Fruit fly (Drosophila melanogaster) whole organism, embryonic: ENCODE results near the gene Idh3g.

ENCODE experiments used
- Aef1 ChIP-seq: fragments of 200-800 bp; sonication (Bioruptor generic); IDR thresholded peaks from 3 replicates; pipeline ENCODE4 v1.3.6; 2022; ENCODE audit warnings: missing biosample characterization, missing genetic modification characterization
- Atf-2 ChIP-seq: fragments of 200-800 bp; sonication (Bioruptor generic); optimal IDR thresholded peaks from 2 replicates; lab custom pipeline; 2016; ENCODE audit warnings: missing biosample characterization, missing genetic modification characterization
- CG11093 ChIP-seq: fragments of 200-800 bp; sonication (Bioruptor generic); IDR thresholded peaks from 3 replicates; pipeline ENCODE4 v1.3.6; 2022; ENCODE audit warnings: missing biosample characterization, missing genetic modification characterization
- CG13624 ChIP-seq: fragments of 200-800 bp; sonication (Bioruptor generic); optimal IDR thresholded peaks from 2 replicates; lab custom pipeline; 2016; ENCODE audit warnings: missing biosample characterization, missing genetic modification characterization
- CG14050 ChIP-seq: fragments of 200-800 bp; sonication (Bioruptor generic); IDR thresholded peaks from 3 replicates; pipeline ENCODE4 v1.3.6; 2022; ENCODE audit warnings: missing biosample characterization, missing genetic modification characterization
- CG1602 ChIP-seq: fragments of 200-800 bp; sonication (Bioruptor generic); optimal IDR thresholded peaks from 3 replicates; lab custom pipeline; 2016; ENCODE audit warnings: missing biosample characterization, missing genetic modification characterization
- CG17829 ChIP-seq: fragments of 200-800 bp; optimal IDR thresholded peaks from 2 replicates; lab custom pipeline; 2019; ENCODE audit warnings: missing biosample characterization, mild to moderate bottlenecking, missing genetic modification characterization, moderate library complexity
- CG2116 ChIP-seq: fragments of 200-800 bp; sonication (Bioruptor generic); optimal IDR thresholded peaks from 3 replicates; lab custom pipeline; 2018; ENCODE audit warnings: missing biosample characterization, mild to moderate bottlenecking, missing genetic modification characterization
- CG30431 ChIP-seq: fragments of 200-800 bp; sonication (Bioruptor generic); optimal IDR thresholded peaks from 2 replicates; lab custom pipeline; 2017; ENCODE audit warnings: missing biosample characterization, missing genetic modification characterization
- CG32767 ChIP-seq: fragments of 200-800 bp; sonication (Bioruptor generic); IDR thresholded peaks from 2 replicates; pipeline ENCODE4 v1.3.6; 2022; ENCODE audit warnings: missing biosample characterization, missing genetic modification characterization
- CG4854 ChIP-seq: fragments of 200-800 bp; sonication (Bioruptor generic); optimal IDR thresholded peaks from 2 replicates; lab custom pipeline; 2016; ENCODE audit warnings: missing biosample characterization, missing genetic modification characterization, inconsistent platforms
- CG6254 ChIP-seq: fragments of 200-800 bp; sonication (Bioruptor generic); optimal IDR thresholded peaks from 3 replicates; lab custom pipeline; 2017; ENCODE audit warnings: mild to moderate bottlenecking, missing biosample characterization, missing genetic modification reagents, missing genetic modification characterization
- CG6272 ChIP-seq: fragments of 200-800 bp; sonication (Bioruptor generic); IDR thresholded peaks from 2 replicates; pipeline ENCODE4 v1.3.6; 2022; ENCODE audit warnings: missing biosample characterization, missing genetic modification characterization
- CG6813 ChIP-seq: fragments of 200-800 bp; sonication (Bioruptor generic); optimal IDR thresholded peaks from 2 replicates; lab custom pipeline; 2017; ENCODE audit warnings: missing biosample characterization, missing genetic modification characterization, mild to moderate bottlenecking, moderate library complexity, missing genetic modification reagents
- CG9727 ChIP-seq: fragments of 200-800 bp; sonication (Bioruptor generic); optimal IDR thresholded peaks from 3 replicates; lab custom pipeline; 2017; ENCODE audit warnings: missing biosample characterization, mild to moderate bottlenecking, missing genetic modification characterization
- Camta ChIP-seq: fragments of 200-800 bp; sonication (Bioruptor generic); optimal IDR thresholded peaks from 2 replicates; lab custom pipeline; 2016; ENCODE audit warnings: missing biosample characterization, missing genetic modification characterization
- CoRest ChIP-seq: fragments of 200-800 bp; sonication (Bioruptor generic); optimal IDR thresholded peaks from 3 replicates; lab custom pipeline; 2018; ENCODE audit warnings: missing biosample characterization, mild to moderate bottlenecking, missing genetic modification characterization, moderate library complexity
- Dll ChIP-seq: fragments of 200-800 bp; sonication (Bioruptor generic); IDR thresholded peaks from 4 replicates; pipeline ENCODE4 v1.3.6; 2022; ENCODE audit warnings: missing biosample characterization, missing genetic modification characterization; ENCODE audit not compliant: partially characterized antibody
- Eip74EF ChIP-seq, 2 experiments: fragments of 200-800 bp in 1 of 2; fragments of >200 bp in 1 of 2; sonication (Bioruptor generic) in 1 of 2; optimal IDR thresholded peaks; 2 replicates each; lab custom pipeline; 2017 to 2019; ENCODE audit warnings: missing biosample characterization in 2 of 2, missing genetic modification characterization in 2 of 2, mild to moderate bottlenecking in 1 of 2, moderate library complexity in 1 of 2
- Gsc ChIP-seq: fragments of 200-800 bp; sonication (Bioruptor generic); IDR thresholded peaks from 2 replicates; pipeline ENCODE4 v1.3.6; 2022; ENCODE audit warnings: missing biosample characterization, missing genetic modification characterization
- H2.0 ChIP-seq: fragments of 200-800 bp; sonication (Bioruptor generic); IDR thresholded peaks from 2 replicates; pipeline ENCODE4 v1.3.6; 2022; ENCODE audit warnings: missing biosample characterization, missing genetic modification characterization
- HmgD ChIP-seq: fragments of 200-800 bp; sonication (Bioruptor generic); optimal IDR thresholded peaks from 3 replicates; lab custom pipeline; 2016; ENCODE audit warnings: missing biosample characterization, missing genetic modification characterization
- Hmr ChIP-seq: fragments of 200-800 bp; sonication (Bioruptor generic); optimal IDR thresholded peaks from 3 replicates; lab custom pipeline; 2017; ENCODE audit warnings: mild to moderate bottlenecking, missing biosample characterization, missing genetic modification reagents, missing genetic modification characterization
- Hr3 ChIP-seq: fragments of 200-800 bp; sonication (Bioruptor generic); optimal IDR thresholded peaks from 3 replicates; lab custom pipeline; 2016; ENCODE audit warnings: missing biosample characterization, missing genetic modification characterization
- Mes4 ChIP-seq: fragments of 200-800 bp; sonication (Bioruptor generic); optimal IDR thresholded peaks from 2 replicates; lab custom pipeline; 2016; ENCODE audit warnings: missing biosample characterization, missing genetic modification characterization
- Nf-YC ChIP-seq: fragments of 200-800 bp; optimal IDR thresholded peaks from 3 replicates; lab custom pipeline; 2019; ENCODE audit warnings: missing biosample characterization, mild to moderate bottlenecking, missing genetic modification characterization, moderate library complexity
- Side ChIP-seq: fragments of 200-800 bp; sonication (Bioruptor generic); optimal IDR thresholded peaks from 2 replicates; lab custom pipeline; 2016; ENCODE audit warnings: missing biosample characterization, missing genetic modification characterization
- Sry-β ChIP-seq: fragments of 200-800 bp; sonication (Bioruptor generic); optimal IDR thresholded peaks from 2 replicates; lab custom pipeline; 2018; ENCODE audit warnings: missing biosample characterization, mild to moderate bottlenecking, missing genetic modification characterization, moderate library complexity
- YL-1 ChIP-seq: fragments of 200-800 bp; sonication (Bioruptor generic); optimal IDR thresholded peaks from 3 replicates; lab custom pipeline; 2017; ENCODE audit warnings: missing biosample characterization, mild to moderate bottlenecking, missing genetic modification characterization
- ac ChIP-seq: fragments of 200-800 bp; sonication (Bioruptor generic); optimal IDR thresholded peaks from 3 replicates; lab custom pipeline; 2017; ENCODE audit warnings: missing biosample characterization, mild to moderate bottlenecking, missing genetic modification characterization
- ato ChIP-seq: fragments of 200-800 bp; sonication (Bioruptor generic); IDR thresholded peaks from 2 replicates; pipeline ENCODE4 v1.3.6; 2022; ENCODE audit warnings: missing biosample characterization, missing genetic modification characterization; ENCODE audit not compliant: partially characterized antibody
- chm ChIP-seq: fragments of 200-800 bp; sonication (Bioruptor generic); IDR thresholded peaks from 2 replicates; pipeline ENCODE4 v1.3.6; 2022; ENCODE audit warnings: missing biosample characterization, missing genetic modification characterization
- crp ChIP-seq, 2 experiments: fragments of 200-800 bp; sonication (Bioruptor generic); optimal IDR thresholded peaks; 2 replicates in 1 of 2; 3 replicates in 1 of 2; lab custom pipeline; 2017; ENCODE audit warnings: missing biosample characterization in 2 of 2, missing genetic modification characterization in 2 of 2, mild to moderate bottlenecking in 1 of 2, moderate library complexity in 1 of 2
- eyg ChIP-seq: fragments of 200-800 bp; sonication (Bioruptor generic); optimal IDR thresholded peaks from 3 replicates; lab custom pipeline; 2016; ENCODE audit warnings: missing biosample characterization, missing genetic modification characterization
- fd102C ChIP-seq: fragments of 200-800 bp; sonication (Bioruptor generic); optimal IDR thresholded peaks from 2 replicates; lab custom pipeline; 2018; ENCODE audit warnings: missing biosample characterization, mild to moderate bottlenecking, missing genetic modification characterization, moderate library complexity
- fd64A ChIP-seq: fragments of 200-800 bp; sonication (Bioruptor generic); optimal IDR thresholded peaks from 3 replicates; lab custom pipeline; 2018; ENCODE audit warnings: missing biosample characterization, mild to moderate bottlenecking, missing genetic modification characterization
- gfzf ChIP-seq: fragments of 200-800 bp; sonication (Bioruptor generic); optimal IDR thresholded peaks from 2 replicates; lab custom pipeline; 2016; ENCODE audit warnings: missing biosample characterization, mild to moderate bottlenecking, missing genetic modification characterization, moderate library complexity
- jigr1 ChIP-seq: fragments of 200-800 bp; sonication (Bioruptor generic); IDR thresholded peaks from 3 replicates; pipeline ENCODE4 v1.3.6; 2022; ENCODE audit warnings: missing biosample characterization, missing genetic modification characterization
- lilli ChIP-seq: fragments of 200-800 bp; sonication (Bioruptor generic); optimal IDR thresholded peaks from 3 replicates; lab custom pipeline; 2016; ENCODE audit warnings: missing biosample characterization, missing genetic modification characterization
- luna ChIP-seq: fragments of 200-800 bp; sonication (Bioruptor generic); optimal IDR thresholded peaks from 2 replicates; lab custom pipeline; 2016; ENCODE audit warnings: missing biosample characterization, missing genetic modification characterization
- odd ChIP-seq: fragments of 200-800 bp; sonication (Bioruptor generic); optimal IDR thresholded peaks from 2 replicates; lab custom pipeline; 2017; ENCODE audit warnings: missing biosample characterization, mild to moderate bottlenecking, missing genetic modification characterization
- pan ChIP-seq, 4 experiments: fragments of >200 bp in 3 of 4; fragments of 200-800 bp in 1 of 4; sonication (Bioruptor generic) in 1 of 4; optimal IDR thresholded peaks in 3 of 4; IDR thresholded peaks in 1 of 4; 2 replicates each; pipeline versions ENCODE4 v1.3.6 to Lab custom; 2017 to 2022; ENCODE audit warnings: missing biosample characterization in 2 of 4, missing genetic modification characterization in 2 of 4, mixed read lengths in 1 of 4
- peb ChIP-seq: fragments of 200-800 bp; sonication (Bioruptor generic); IDR thresholded peaks from 2 replicates; pipeline ENCODE4 v1.3.6; 2022; ENCODE audit warnings: missing biosample characterization, missing genetic modification characterization
- pros ChIP-seq: fragments of 200-800 bp; sonication (Bioruptor generic); optimal IDR thresholded peaks from 3 replicates; lab custom pipeline; 2019; ENCODE audit warnings: missing biosample characterization, mild to moderate bottlenecking, missing genetic modification characterization, moderate library complexity
- repo ChIP-seq: fragments of 200-800 bp; sonication (Bioruptor generic); optimal IDR thresholded peaks from 2 replicates; lab custom pipeline; 2016; ENCODE audit warnings: missing biosample characterization, missing genetic modification characterization
- run ChIP-seq: fragments of 200-800 bp; sonication (Bioruptor generic); optimal IDR thresholded peaks from 3 replicates; lab custom pipeline; 2018; ENCODE audit warnings: missing biosample characterization, mild to moderate bottlenecking, missing genetic modification characterization
- schlank ChIP-seq: fragments of 200-800 bp; sonication (Bioruptor generic); optimal IDR thresholded peaks from 2 replicates; lab custom pipeline; 2018; ENCODE audit warnings: missing biosample characterization, mild to moderate bottlenecking, missing genetic modification characterization
- sima ChIP-seq: fragments of 200-800 bp; sonication (Bioruptor generic); optimal IDR thresholded peaks from 2 replicates; lab custom pipeline; 2016; ENCODE audit warnings: missing biosample characterization, missing genetic modification characterization
- sisA ChIP-seq: fragments of 200-800 bp; sonication (Bioruptor generic); IDR thresholded peaks from 2 replicates; pipeline ENCODE4 v1.3.6; 2022; ENCODE audit warnings: missing biosample characterization, missing genetic modification characterization
- stwl ChIP-seq: fragments of 200-800 bp; sonication (Bioruptor generic); optimal IDR thresholded peaks from 3 replicates; lab custom pipeline; 2018; ENCODE audit warnings: missing biosample characterization, mild to moderate bottlenecking, missing genetic modification characterization, moderate library complexity

The Idh3g gene

DNA sequence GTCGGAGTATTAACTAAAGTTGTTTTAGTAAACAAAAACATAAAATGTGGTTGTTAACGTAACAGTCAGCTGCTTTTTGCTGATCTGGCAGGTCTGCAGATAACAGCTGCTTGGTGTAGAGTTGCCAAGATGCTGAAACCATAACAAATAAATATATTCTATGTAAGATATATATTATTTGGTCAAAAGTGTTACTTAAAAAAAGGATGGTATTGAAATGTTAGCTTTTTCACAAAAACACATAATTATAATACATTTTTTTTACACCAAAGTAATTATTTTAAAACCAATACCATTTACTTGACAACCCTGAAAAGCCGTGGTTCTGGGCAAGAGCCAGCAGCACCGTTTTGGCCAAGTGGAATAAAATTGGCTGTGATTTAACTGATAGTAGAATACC is at the start of gene Idh3g, which contains the start of gene CG4743 (continued):
- no peak for TF ChIP-seq luna (GFP tag; lab: Kevin White, UChicago)
- no peak for TF ChIP-seq pan (optimal IDR thresholded peaks at IDR 0.05; lab: Kevin White, UChicago)
- TF ChIP-seq pan (GFP tag; optimal IDR thresholded peaks at IDR 0.05 in 1 of 2, IDR thresholded peaks at IDR 0.05 in 1 of 2) = peak in 1 of 2 experiments; percentile 98
- TF ChIP-seq lilli (GFP tag; lab: Kevin White, UChicago) = peak; percentile 94
- peak; percentile 97 for TF ChIP-seq YL-1 (GFP tag; lab: Kevin White, UChicago)
- TF ChIP-seq Sry-β (GFP tag; lab: Kevin White, UChicago) = peak; percentile 71
- peak; percentile 62 for TF ChIP-seq Side (GFP tag; lab: Kevin White, UChicago)
- peak in 1 of 2 experiments; percentile 96 for TF ChIP-seq Eip74EF (GFP tag; optimal IDR thresholded peaks at IDR 0.05; lab: Kevin White, UChicago)
- peak; percentile 96 for TF ChIP-seq CG6813 (GFP tag; lab: Kevin White, UChicago)
- peak; percentile 95 for TF ChIP-seq CG14050 (GFP tag; lab: Robert Waterston, UW)
- peak; percentile 95 for TF ChIP-seq odd (GFP tag; lab: Kevin White, UChicago)
- peak; percentile 93 for TF ChIP-seq CG30431 (GFP tag; lab: Kevin White, UChicago)
- TF ChIP-seq CG13624 (GFP tag; lab: Kevin White, UChicago) = peak; percentile 77
- peak; percentile 94 for TF ChIP-seq CG6254
- TF ChIP-seq Atf-2 (GFP tag; lab: Kevin White, UChicago) = peak; percentile 60
- peak; percentile 97 for TF ChIP-seq CG1602 (GFP tag; lab: Kevin White, UChicago)
- TF ChIP-seq jigr1 (GFP tag; lab: Robert Waterston, UW) = peak; percentile 90
- peak; percentile 86 for TF ChIP-seq CG2116
- peak; percentile 90 for TF ChIP-seq fd102C (GFP tag; lab: Kevin White, UChicago)
- TF ChIP-seq Hmr (GFP tag; lab: Kevin White, UChicago) = peak; percentile 97
- peak; percentile 89 for TF ChIP-seq CG11093 (GFP tag; lab: Robert Waterston, UW)
- peak; percentile 98 for TF ChIP-seq CG9727 (GFP tag; lab: Kevin White, UChicago)
- TF ChIP-seq schlank (tag; lab: Kevin White, UChicago) = peak; percentile 81
- peak; percentile 96 for TF ChIP-seq chm (GFP tag; lab: Robert Waterston, UW)
- TF ChIP-seq Dll (GFP tag; lab: Robert Waterston, UW) = 0 out of 4 replicates have a peak, but pooled peaks have one; percentile 24
- peak; percentile 99 for TF ChIP-seq CoRest (tag; lab: Kevin White, UChicago)
- TF ChIP-seq Hr3 (GFP tag; lab: Kevin White, UChicago) = peak; percentile 96
- peak; percentile 94 for TF ChIP-seq peb (GFP tag; lab: Robert Waterston, UW)
- TF ChIP-seq stwl (tag; lab: Kevin White, UChicago) = peak; percentile 91
- peak; percentile 24 for TF ChIP-seq eyg (GFP tag; lab: Kevin White, UChicago)
- peak; percentile 88 to 98 for TF ChIP-seq crp (GFP tag; optimal IDR thresholded peaks at IDR 0.05; lab: Kevin White, UChicago)
- peak; percentile 90 for TF ChIP-seq Nf-YC (tag; lab: Kevin White, UChicago)
- TF ChIP-seq CG17829 = peak; percentile 99
- TF ChIP-seq Camta (GFP tag; lab: Kevin White, UChicago) = peak; percentile 75
- TF ChIP-seq run (tag; lab: Kevin White, UChicago) = peak; percentile 95
- TF ChIP-seq H2.0 (GFP tag; lab: Robert Waterston, UW) = peak; percentile 95
- peak; percentile 64 for TF ChIP-seq repo (GFP tag; lab: Kevin White, UChicago)
- TF ChIP-seq pros = peak; percentile 77
- TF ChIP-seq CG32767 (GFP tag; lab: Robert Waterston, UW) = peak; percentile 96
- TF ChIP-seq CG4854 (GFP tag; lab: Kevin White, UChicago) = peak; percentile 90
- TF ChIP-seq HmgD = no peak
- no peak; the same call in 1 of the 2 replicates for TF ChIP-seq Gsc (GFP tag; lab: Robert Waterston, UW)
- TF ChIP-seq CG6272 (GFP tag; lab: Robert Waterston, UW) = peak; percentile 90
- peak; percentile 95 for TF ChIP-seq ac
- peak; percentile 91 for TF ChIP-seq sisA
- TF ChIP-seq sima = peak; percentile 22
- TF ChIP-seq ato (GFP tag; lab: Robert Waterston, UW) = no peak
- peak; percentile 83 for TF ChIP-seq fd64A
- TF ChIP-seq Mes4 (GFP tag; lab: Kevin White, UChicago) = peak; percentile 77
- no peak for TF ChIP-seq gfzf (GFP tag; lab: Kevin White, UChicago)
- peak; percentile 93 for TF ChIP-seq Aef1 (GFP tag; lab: Robert Waterston, UW)
